Fruit fly (Drosophila melanogaster): ENCODE data around the gene Rpn7.

Rpn7 gene

DNA sequence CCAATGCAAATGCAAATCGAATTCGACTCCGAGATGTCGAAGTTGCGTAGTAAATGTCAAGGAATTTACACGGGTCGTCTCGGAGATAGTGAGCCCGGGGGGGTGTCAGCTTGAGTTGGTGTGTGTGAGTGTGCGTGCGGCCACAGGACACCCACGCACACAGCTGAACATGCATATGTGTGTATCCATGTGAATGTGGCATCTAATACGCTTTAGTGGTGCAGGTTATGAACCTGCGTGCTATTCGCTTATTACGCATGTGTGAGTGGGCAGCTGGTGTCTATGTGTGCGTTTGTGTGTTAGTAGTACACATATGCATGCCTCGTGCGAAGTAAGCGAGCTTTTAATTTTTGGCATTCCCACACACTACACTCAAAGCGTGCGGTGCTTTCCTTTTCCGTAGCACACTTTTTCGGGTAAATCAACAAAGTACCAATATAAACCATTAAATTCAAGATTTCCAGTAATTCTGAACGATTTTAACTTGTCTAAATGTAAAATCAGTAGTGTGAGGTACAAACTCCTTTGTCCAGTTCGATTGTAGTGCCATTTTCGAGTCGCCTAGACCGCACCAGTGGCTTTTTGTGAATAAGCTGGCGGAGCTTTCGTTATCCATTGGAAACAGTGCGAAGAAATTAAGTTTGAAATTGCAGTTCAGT lies 7.1 kb upstream of the Rpn7 start (continued):
- TF ChIP-seq mirr (GFP tag; optimal IDR thresholded peaks at IDR 0.05) (peak; percentile 81), CG14050 (GFP tag; IDR thresholded peaks at IDR 0.05) (peak; percentile 77), CG18619 (GFP tag; optimal IDR thresholded peaks at IDR 0.05) (peak; percentile 85), CG1024 (GFP tag; IDR thresholded peaks at IDR 0.05) (peak; percentile 61), CG13624 (GFP tag; optimal IDR thresholded peaks at IDR 0.05) (peak; percentile 89), caup (GFP tag; optimal IDR thresholded peaks at IDR 0.05; ENCODE audit: severe bottlenecking) (peak; percentile 93), Ravus (GFP tag; IDR thresholded peaks at IDR 0.05) (peak; percentile 62), vnd (GFP tag; IDR thresholded peaks at IDR 0.05; ENCODE audit: partially characterized antibody) (no peak), CG15514 (GFP tag; optimal IDR thresholded peaks at IDR 0.05) (peak; percentile 85), Elba2 (GFP tag; optimal IDR thresholded peaks at IDR 0.05) (no peak), CG9609 (GFP tag; optimal IDR thresholded peaks at IDR 0.05) (peak; percentile 81), kni (GFP tag; optimal IDR thresholded peaks at IDR 0.05) (no peak)

- TF ChIP-seq Scr (GFP tag; IDR thresholded peaks at IDR 0.05; ENCODE audit: partially characterized antibody) (peak; percentile 24; the same call in 1 of the 2 replicates), Dp (GFP tag; optimal IDR thresholded peaks at IDR 0.05) (peak; percentile 60), CG6254 (GFP tag; optimal IDR thresholded peaks at IDR 0.05) (no peak), jumu (GFP tag; optimal IDR thresholded peaks at IDR 0.05) (no peak), tll (GFP tag; optimal IDR thresholded peaks at IDR 0.05) (no peak), CG1233 (GFP tag; optimal IDR thresholded peaks at IDR 0.05) (no peak), CG13123 (GFP tag; optimal IDR thresholded peaks at IDR 0.05) (no peak), CG31388 (GFP tag; optimal IDR thresholded peaks at IDR 0.05) (no peak), Hr3 (GFP tag; optimal IDR thresholded peaks at IDR 0.05) (no peak), CG30020 (tag; optimal IDR thresholded peaks at IDR 0.05) (no peak), CG7987 (GFP tag; optimal IDR thresholded peaks at IDR 0.05) (no peak), CG18262 (tag; optimal IDR thresholded peaks at IDR 0.05) (no peak), E2f2 (GFP tag; IDR thresholded peaks at IDR 0.05) (peak; percentile 59), crp (GFP tag; optimal IDR thresholded peaks at IDR 0.05) (peak; percentile 51 to 92), zfh2 (GFP tag; optimal IDR thresholded peaks at IDR 0.05) (no peak), CG32532 (GFP tag; IDR thresholded peaks at IDR 0.05) (no peak), E2f1 (GFP tag; IDR thresholded peaks at IDR 0.05) (no peak), row (GFP tag; IDR thresholded peaks at IDR 0.05) (no peak), CG34224 (GFP tag; IDR thresholded peaks at IDR 0.05; ENCODE audit: partially characterized antibody) (peak; percentile 35; the same call in 1 of the 3 replicates), zfh1 (GFP tag; IDR thresholded peaks at IDR 0.05) (no peak), danr (GFP tag; IDR thresholded peaks at IDR 0.05) (no peak), lmd (GFP tag; IDR thresholded peaks at IDR 0.05) (no peak), CG15696 (tag; optimal IDR thresholded peaks at IDR 0.05) (no peak), Ssrp (tag; optimal IDR thresholded peaks at IDR 0.05) (no peak), ab (GFP tag; optimal IDR thresholded peaks at IDR 0.05) (no peak), Fer3 (tag; optimal IDR thresholded peaks at IDR 0.05) (no peak), phol (tag; optimal IDR thresholded peaks at IDR 0.05) (peak; percentile 21), CoRest (tag; optimal IDR thresholded peaks at IDR 0.05) (peak; percentile 6), CG4282 (GFP tag; optimal IDR thresholded peaks at IDR 0.05) (no peak), chinmo (GFP tag; IDR thresholded peaks at IDR 0.05; ENCODE audit: partially characterized antibody) (peak; percentile 68; the same call in 1 of the 4 replicates), ase (GFP tag; IDR thresholded peaks at IDR 0.05) (no peak), gfzf (GFP tag; optimal IDR thresholded peaks at IDR 0.05) (peak; percentile 65), CG9797 (GFP tag; optimal IDR thresholded peaks at IDR 0.05) (peak; percentile 74), Dll (GFP tag; IDR thresholded peaks at IDR 0.05; ENCODE audit: partially characterized antibody) (peak; percentile 45; the same call in 1 of the 4 replicates), CG5953 (GFP tag; IDR thresholded peaks at IDR 0.05) (no peak)
Measured at dm6 chr3R:22467939-22468571, 6.2 kb upstream of the Rpn7 start, which contains the start of the genes CG5377 and Nrx-1. Gene CG5377, minus strand, starts transcription at chr3R:22468157. Gene Nrx-1, plus strand, starts transcription at chr3R:22468512.
